Worm (Caenorhabditis elegans): ENCODE measurements around the gene scl-19.

Gene scl-19

ce11 chrV:18748726-18749125 is 16.9 kb downstream of the scl-19 start, which contains the start of gene clec-252:
clec-252 (minus strand) TSS chrV:18748826.
- TF ChIP-seq C17E4.6 (GFP tag; IDR thresholded peaks at IDR 0.05) (no peak), zfh-2 (GFP tag; conservative IDR thresholded peaks at IDR 0.05) (no peak), B0019.2 (GFP tag; conservative IDR thresholded peaks at IDR 0.05) (no peak), ZK185.1 (tag; optimal IDR thresholded peaks at IDR 0.05; ENCODE audit: poor library complexity, severe bottlenecking) (no peak), nhr-90 (tag; optimal IDR thresholded peaks at IDR 0.05) (no peak), nhr-80 (tag; optimal IDR thresholded peaks at IDR 0.05) (no peak), Y95B8A.8 (GFP tag; IDR thresholded peaks at IDR 0.05) (no peak), tbx-9 (tag; optimal IDR thresholded peaks at IDR 0.05; ENCODE audit: borderline replicate concordance) (no peak), Y67H2A.10 (GFP tag; conservative IDR thresholded peaks at IDR 0.05) (no peak), lir-1 (GFP tag; conservative IDR thresholded peaks at IDR 0.05) (no peak), sdz-38 (tag; optimal IDR thresholded peaks at IDR 0.05) (no peak), ztf-18 (tag; optimal IDR thresholded peaks at IDR 0.05) (no peak), bed-2 (GFP tag; IDR thresholded peaks at IDR 0.05) (no peak), ceh-91 (GFP tag; IDR thresholded peaks at IDR 0.05) (no peak), dpff-1 (tag; optimal IDR thresholded peaks at IDR 0.05) (no peak), efl-1 (GFP tag; optimal IDR thresholded peaks at IDR 0.05) (no peak)

ce11 chrV:18750445-18750844 is 18.7 kb downstream of the scl-19 start, which contains the start of the genes F11D11.21 and F11D11.12:
F11D11.21 (minus strand) TSS chrV:18750545.
F11D11.12 (minus strand) TSS chrV:18750682.
- TF ChIP-seq hrde-1 (tag; optimal IDR thresholded peaks at IDR 0.05; ENCODE audit: borderline replicate concordance) (no peak), sptf-2 (GFP tag; optimal IDR thresholded peaks at IDR 0.05) (no peak), F49E8.2 (tag; optimal IDR thresholded peaks at IDR 0.05; ENCODE audit: insufficient read depth) (no peak), ztf-28 (GFP tag; IDR thresholded peaks at IDR 0.05) (no peak), him-1 (tag; optimal IDR thresholded peaks at IDR 0.05) (no peak), let-526 (GFP tag; IDR thresholded peaks at IDR 0.05) (no peak), bed-1 (GFP tag; IDR thresholded peaks at IDR 0.05) (no peak), ceh-27 (GFP tag; optimal IDR thresholded peaks at IDR 0.05) (no peak), lin-35 (GFP tag; optimal IDR thresholded peaks at IDR 0.05) (no peak), hmg-20 (GFP tag; IDR thresholded peaks at IDR 0.05) (no peak), F23B12.7 (tag; optimal IDR thresholded peaks at IDR 0.05; ENCODE audit: insufficient read depth) (no peak), dpl-1 (GFP tag; optimal IDR thresholded peaks at IDR 0.05) (no peak), ets-4 (GFP tag; optimal IDR thresholded peaks at IDR 0.05) (no peak), ztf-25 (GFP tag; IDR thresholded peaks at IDR 0.05) (no peak), snpc-1.3 (tag; optimal IDR thresholded peaks at IDR 0.05; ENCODE audit: insufficient read depth) (no peak), Y95B8A.8 (GFP tag; IDR thresholded peaks at IDR 0.05) (no peak), F37B4.10 (GFP tag; IDR thresholded peaks at IDR 0.05) (no peak)

ce11 chrV:18753036-18753435 is 21.2 kb downstream of the scl-19 start, which contains the start of gene F11D11.6:
F11D11.6 (minus strand) TSS chrV:18753136.
- TF ChIP-seq sea-2 (GFP tag; IDR thresholded peaks at IDR 0.05), result no peak
- no peak for TF ChIP-seq madf-10 (tag; optimal IDR thresholded peaks at IDR 0.05)
- TF ChIP-seq F57C9.4 (tag; optimal IDR thresholded peaks at IDR 0.05), result no peak
- TF ChIP-seq mcd-1 (GFP tag; IDR thresholded peaks at IDR 0.05), result no peak
- TF ChIP-seq hrde-1 (tag; optimal IDR thresholded peaks at IDR 0.05; ENCODE audit: borderline replicate concordance), result no peak
- no peak for TF ChIP-seq nfyb-1 (GFP tag; IDR thresholded peaks at IDR 0.05)
- no peak for TF ChIP-seq F37B4.10 (GFP tag; IDR thresholded peaks at IDR 0.05)
- no peak for TF ChIP-seq snpc-1.1 (tag; optimal IDR thresholded peaks at IDR 0.05; ENCODE audit: insufficient read depth)
- TF ChIP-seq nhr-120 (GFP tag; IDR thresholded peaks at IDR 0.05), result no peak
- no peak for TF ChIP-seq B0035.1 (tag; optimal IDR thresholded peaks at IDR 0.05)
- TF ChIP-seq F49E8.2 (tag; optimal IDR thresholded peaks at IDR 0.05; ENCODE audit: insufficient read depth), result no peak
